Fruit fly (Drosophila melanogaster): ENCODE measurements around the gene Muc11A.

dm6 chrX:12013098-12013493 is 46.5 kb upstream of the Muc11A start:
- TF ChIP-seq Hr96 (GFP tag; optimal IDR thresholded peaks at IDR 0.05) (no peak), CG14711 (tag; optimal IDR thresholded peaks at IDR 0.05) (no peak), kay (GFP tag; ENCODE audit: borderline replicate concordance) (no peak), CG11617 (GFP tag; optimal IDR thresholded peaks at IDR 0.05) (no peak)

Measured in whole organism, adult.